Worm (Caenorhabditis elegans) whole organism, late embryonic: ENCODE results near the gene srx-101.

Source experiments
- F13H6.1 ChIP-seq: sonication (generic microtip); optimal IDR thresholded peaks from 2 replicates; lab custom pipeline; 2016; ENCODE audit warnings: missing genetic modification characterization, missing compliant biosample characterization
- T23F11.4 ChIP-seq: fragments of 200-800 bp; sonication (Bioruptor generic); optimal IDR thresholded peaks from 2 replicates; lab custom pipeline; 2018; ENCODE audit warnings: mild to moderate bottlenecking, missing genetic modification characterization, missing compliant biosample characterization
- dve-1 ChIP-seq: sonication (generic microtip); optimal IDR thresholded peaks from 2 replicates; lab custom pipeline; 2017; ENCODE audit warnings: antibody characterized with exemption, mild to moderate bottlenecking, missing genetic modification characterization, missing compliant biosample characterization
- fkh-6 ChIP-seq: sonication (generic microtip); optimal IDR thresholded peaks from 2 replicates; lab custom pipeline; 2016; ENCODE audit warnings: missing genetic modification characterization, missing compliant biosample characterization
- hlh-30 ChIP-seq: sonication (generic microtip); optimal IDR thresholded peaks from 2 replicates; lab custom pipeline; 2017; ENCODE audit warnings: antibody characterized with exemption, missing genetic modification characterization, missing compliant biosample characterization; ENCODE audit not compliant: insufficient read depth
- pat-9 ChIP-seq: fragments of 200-800 bp; sonication (Bioruptor generic); optimal IDR thresholded peaks from 2 replicates; lab custom pipeline; 2018; ENCODE audit warnings: mild to moderate bottlenecking, missing genetic modification characterization, moderate library complexity, missing compliant biosample characterization
- pha-4 ChIP-seq: fragments of 150-350 bp; optimal IDR thresholded peaks from 2 replicates; lab custom pipeline; 2018; ENCODE audit warnings: missing biosample characterization, missing genetic modification reagents, missing genetic modification characterization
- unc-42 ChIP-seq: sonication (generic microtip); optimal IDR thresholded peaks from 2 replicates; lab custom pipeline; 2016; ENCODE audit warnings: missing genotype, missing genetic modification characterization, missing compliant biosample characterization
- unc-55 ChIP-seq: sonication (generic microtip); optimal IDR thresholded peaks from 2 replicates; lab custom pipeline; 2017; ENCODE audit warnings: missing biosample characterization, missing genetic modification reagents, missing genetic modification characterization
- unc-86 ChIP-seq: sonication (generic microtip); optimal IDR thresholded peaks from 2 replicates; lab custom pipeline; 2016; ENCODE audit warnings: missing genetic modification characterization, missing compliant biosample characterization

DNA sequence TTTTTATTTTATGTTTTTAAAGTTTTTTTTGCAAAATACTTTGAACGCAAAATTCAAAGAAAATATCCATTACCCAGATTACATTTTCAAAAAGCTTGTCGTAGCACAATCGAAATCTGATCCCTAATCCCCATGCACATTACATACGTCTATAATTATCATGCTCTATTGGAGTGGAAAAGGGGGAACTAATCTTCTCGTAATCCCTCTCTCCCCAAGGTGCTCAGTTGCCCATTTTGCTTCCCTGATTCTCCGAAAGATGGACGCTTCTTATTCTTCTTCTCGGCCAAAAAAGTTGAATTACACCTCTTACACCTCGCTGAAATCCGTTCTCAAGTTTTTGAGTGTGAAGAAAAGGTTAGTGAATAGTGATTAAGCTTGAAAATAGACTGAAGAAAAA, 20.5 kb upstream of the srx-101 start, which contains the start of gene fbxc-53:
- TF ChIP-seq T23F11.4 (GFP tag; lab: Kevin White, UChicago) (no peak), unc-42 (no peak), unc-55 (GFP tag; lab: Kevin White, UChicago) (no peak), dve-1 (no peak), F13H6.1 (tag; lab: Kevin White, UChicago) (no peak), hlh-30 (tag; lab: Kevin White, UChicago) (no peak), pat-9 (tag; lab: Kevin White, UChicago) (no peak), pha-4 (no peak), fkh-6 (no peak), unc-86 (no peak)
